Fruit fly (Drosophila melanogaster): ENCODE data around the gene HLH4C.

The HLH4C gene

DNA sequence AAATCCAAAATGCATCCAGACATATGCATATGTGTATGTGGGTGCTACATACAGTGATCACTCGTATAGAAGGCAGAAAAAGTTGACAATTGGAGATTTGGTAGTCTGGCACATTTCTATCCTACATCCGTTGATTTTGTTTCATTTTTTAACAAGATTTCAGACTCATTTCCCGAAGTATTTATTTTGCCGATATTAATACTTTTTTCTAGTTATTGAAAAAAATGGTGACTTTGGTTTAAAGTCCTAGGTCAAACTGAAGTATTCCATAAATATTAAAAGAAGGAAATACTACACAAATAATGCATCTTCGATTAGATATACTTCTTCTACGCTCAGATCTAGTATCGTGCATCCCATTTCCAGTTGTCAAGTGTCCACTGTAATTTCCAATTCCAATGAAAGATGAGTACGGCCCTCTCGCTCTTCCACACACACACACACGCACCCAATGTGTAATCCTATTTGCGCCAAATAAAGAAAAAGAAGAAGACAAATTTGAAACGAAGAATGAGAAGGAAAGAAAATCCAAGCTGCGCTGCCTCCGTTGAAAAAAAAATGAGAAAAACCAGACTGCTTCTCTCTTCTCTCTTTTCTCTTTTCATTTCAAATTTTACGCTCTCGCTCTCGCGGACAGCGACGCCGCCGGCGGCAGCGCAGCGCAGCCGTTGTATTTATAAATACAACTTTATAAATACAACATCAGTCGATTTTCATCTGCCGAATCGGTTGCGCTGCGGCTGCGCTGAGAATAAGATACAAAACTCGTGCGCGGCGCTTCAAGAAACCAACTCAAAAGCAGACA is 30.1 kb downstream of the HLH4C start, which contains the start of gene peb (continued):
- TF ChIP-seq CG34406 (GFP tag; optimal IDR thresholded peaks at IDR 0.05) = peak; percentile 7
- TF ChIP-seq dac (GFP tag; optimal IDR thresholded peaks at IDR 0.05) = no peak
- peak; percentile 87 for TF ChIP-seq svp (GFP tag)
- no peak for TF ChIP-seq CG11762 (GFP tag; optimal IDR thresholded peaks at IDR 0.05; ENCODE audit: insufficient read depth)
- peak; percentile 49 for TF ChIP-seq topi (GFP tag; optimal IDR thresholded peaks at IDR 0.05)
- no peak for TF ChIP-seq CG6808 (GFP tag; optimal IDR thresholded peaks at IDR 0.05)
- no peak for TF ChIP-seq net (GFP tag; optimal IDR thresholded peaks at IDR 0.05)
- TF ChIP-seq Hr38 (GFP tag; optimal IDR thresholded peaks at IDR 0.05) = no peak
- peak; percentile 50 for TF ChIP-seq cyc (GFP tag; optimal IDR thresholded peaks at IDR 0.05)
- no peak for TF ChIP-seq spab (GFP tag; optimal IDR thresholded peaks at IDR 0.05)
- no peak for TF ChIP-seq fd59A (GFP tag; optimal IDR thresholded peaks at IDR 0.05)
- no peak for TF ChIP-seq salr (GFP tag; optimal IDR thresholded peaks at IDR 0.05)
- TF ChIP-seq CG8632 (GFP tag; optimal IDR thresholded peaks at IDR 0.05) = peak; percentile 15
- peak; percentile 26 for TF ChIP-seq CG7368 (GFP tag; optimal IDR thresholded peaks at IDR 0.05)
- peak; percentile 19 for TF ChIP-seq CG6792 (GFP tag; optimal IDR thresholded peaks at IDR 0.05)
- TF ChIP-seq achi (GFP tag; optimal IDR thresholded peaks at IDR 0.05) = no peak
- TF ChIP-seq Ets96B (tag; optimal IDR thresholded peaks at IDR 0.05) = no peak
- TF ChIP-seq OdsH (GFP tag; optimal IDR thresholded peaks at IDR 0.05) = peak; percentile 28
- TF ChIP-seq Blimp-1 (GFP tag; optimal IDR thresholded peaks at IDR 0.05) = peak; percentile 6
- peak; percentile 14 for TF ChIP-seq dsx (GFP tag; optimal IDR thresholded peaks at IDR 0.05; ENCODE audit: poor library complexity, severe bottlenecking)
- peak; percentile 31 for TF ChIP-seq Sox14 (GFP tag; optimal IDR thresholded peaks at IDR 0.05)
- no peak for TF ChIP-seq Gug (GFP tag; IDR thresholded peaks at IDR 0.05)
- no peak for TF ChIP-seq CG11294 (GFP tag; IDR thresholded peaks at IDR 0.05)
- TF ChIP-seq fkh (GFP tag; optimal IDR thresholded peaks at IDR 0.05) = peak; percentile 40
- TF ChIP-seq CG10631 (GFP tag; optimal IDR thresholded peaks at IDR 0.05) = no peak
- TF ChIP-seq Lpt (GFP tag; optimal IDR thresholded peaks at IDR 0.05) = no peak
- peak; percentile 86 for TF ChIP-seq Eip78C (GFP tag)
- TF ChIP-seq lz (GFP tag; optimal IDR thresholded peaks at IDR 0.05) = peak; percentile 61
- TF ChIP-seq CG3032 (tag; optimal IDR thresholded peaks at IDR 0.05) = no peak
- peak; percentile 22 for TF ChIP-seq CG9139 (GFP tag; optimal IDR thresholded peaks at IDR 0.05)
- peak; percentile 55 to 67 for TF ChIP-seq ss (GFP tag; optimal IDR thresholded peaks at IDR 0.05)
- no peak for TF ChIP-seq CG10669 (GFP tag; optimal IDR thresholded peaks at IDR 0.05)

DNA sequence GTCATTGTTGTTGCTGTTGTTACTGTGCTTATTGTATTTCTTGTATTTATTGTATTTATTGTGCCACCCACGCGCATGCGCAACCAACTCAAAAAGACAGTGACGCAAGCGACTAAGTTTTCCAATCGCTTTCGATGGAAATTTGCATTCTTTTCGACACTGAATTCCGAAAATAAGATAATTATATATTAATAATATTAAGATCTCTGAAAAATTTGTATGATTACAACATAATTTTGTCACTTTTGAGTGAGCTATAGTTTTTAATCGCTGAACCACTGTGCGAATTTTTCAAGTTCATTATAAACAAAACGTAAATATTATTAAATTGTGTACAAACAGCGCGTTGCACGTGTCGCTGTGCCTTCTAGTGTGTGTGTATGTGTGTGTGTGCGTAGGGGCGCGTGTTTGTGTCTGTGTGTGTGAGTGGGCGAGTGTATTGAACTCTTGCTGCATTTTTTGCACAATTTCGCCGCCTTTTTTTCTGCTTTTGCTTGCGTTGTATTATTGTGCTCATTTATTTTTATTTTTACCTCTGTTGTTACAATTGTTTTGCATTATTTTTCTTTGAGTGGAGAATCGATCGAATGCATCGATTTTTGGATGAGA is 31.4 kb downstream of the HLH4C start:
- TF ChIP-seq svp (GFP tag) (peak; percentile 71), lz (GFP tag; optimal IDR thresholded peaks at IDR 0.05) (peak; percentile 35), fd85E (GFP tag; optimal IDR thresholded peaks at IDR 0.05) (no peak), CG1621 (tag; optimal IDR thresholded peaks at IDR 0.05) (no peak), ss (GFP tag; optimal IDR thresholded peaks at IDR 0.05) (no peak), Gug (GFP tag; IDR thresholded peaks at IDR 0.05) (0 out of 2 replicates have a peak, but pooled peaks have one; percentile 28), Met (GFP tag; optimal IDR thresholded peaks at IDR 0.05) (peak; percentile 43), CG15336 (GFP tag; IDR thresholded peaks at IDR 0.05) (no peak), Hr38 (GFP tag; optimal IDR thresholded peaks at IDR 0.05) (no peak), CG6163 (GFP tag; IDR thresholded peaks at IDR 0.05) (0 out of 3 replicates have a peak, but pooled peaks have one; percentile 23), Hr39 (GFP tag; optimal IDR thresholded peaks at IDR 0.05) (peak; percentile 19), Ets96B (tag; optimal IDR thresholded peaks at IDR 0.05) (no peak), CG32006 (GFP tag; optimal IDR thresholded peaks at IDR 0.05) (peak; percentile 22), Eip78C (GFP tag) (peak; percentile 70), dsx (GFP tag; optimal IDR thresholded peaks at IDR 0.05; ENCODE audit: poor library complexity, severe bottlenecking) (no peak), achi (GFP tag; optimal IDR thresholded peaks at IDR 0.05) (peak; percentile 37), CG8119 (GFP tag; IDR thresholded peaks at IDR 0.05) (0 out of 3 replicates have a peak, but pooled peaks have one; percentile 20), Ets21C (GFP tag; optimal IDR thresholded peaks at IDR 0.05) (no peak), fd59A (GFP tag; optimal IDR thresholded peaks at IDR 0.05) (no peak), cyc (GFP tag; optimal IDR thresholded peaks at IDR 0.05) (peak; percentile 8), Sox14 (GFP tag; optimal IDR thresholded peaks at IDR 0.05) (no peak), CG9139 (GFP tag; optimal IDR thresholded peaks at IDR 0.05) (no peak), Smox (GFP tag; optimal IDR thresholded peaks at IDR 0.05) (peak; percentile 19), net (GFP tag; optimal IDR thresholded peaks at IDR 0.05) (peak; percentile 12), CG8632 (GFP tag; optimal IDR thresholded peaks at IDR 0.05) (peak; percentile 46), topi (GFP tag; optimal IDR thresholded peaks at IDR 0.05) (peak; percentile 12), dac (GFP tag; optimal IDR thresholded peaks at IDR 0.05) (no peak), Blimp-1 (GFP tag; optimal IDR thresholded peaks at IDR 0.05) (no peak), CG4318 (GFP tag; optimal IDR thresholded peaks at IDR 0.05) (no peak), CG16779 (tag; optimal IDR thresholded peaks at IDR 0.05) (no peak), CG11762 (GFP tag; optimal IDR thresholded peaks at IDR 0.05; ENCODE audit: insufficient read depth) (no peak), CG34406 (GFP tag; optimal IDR thresholded peaks at IDR 0.05) (peak; percentile 46)

Measured in whole organism, prepupa.